Fruit fly (Drosophila melanogaster): ENCODE results near the gene trh.

trh gene

DNA sequence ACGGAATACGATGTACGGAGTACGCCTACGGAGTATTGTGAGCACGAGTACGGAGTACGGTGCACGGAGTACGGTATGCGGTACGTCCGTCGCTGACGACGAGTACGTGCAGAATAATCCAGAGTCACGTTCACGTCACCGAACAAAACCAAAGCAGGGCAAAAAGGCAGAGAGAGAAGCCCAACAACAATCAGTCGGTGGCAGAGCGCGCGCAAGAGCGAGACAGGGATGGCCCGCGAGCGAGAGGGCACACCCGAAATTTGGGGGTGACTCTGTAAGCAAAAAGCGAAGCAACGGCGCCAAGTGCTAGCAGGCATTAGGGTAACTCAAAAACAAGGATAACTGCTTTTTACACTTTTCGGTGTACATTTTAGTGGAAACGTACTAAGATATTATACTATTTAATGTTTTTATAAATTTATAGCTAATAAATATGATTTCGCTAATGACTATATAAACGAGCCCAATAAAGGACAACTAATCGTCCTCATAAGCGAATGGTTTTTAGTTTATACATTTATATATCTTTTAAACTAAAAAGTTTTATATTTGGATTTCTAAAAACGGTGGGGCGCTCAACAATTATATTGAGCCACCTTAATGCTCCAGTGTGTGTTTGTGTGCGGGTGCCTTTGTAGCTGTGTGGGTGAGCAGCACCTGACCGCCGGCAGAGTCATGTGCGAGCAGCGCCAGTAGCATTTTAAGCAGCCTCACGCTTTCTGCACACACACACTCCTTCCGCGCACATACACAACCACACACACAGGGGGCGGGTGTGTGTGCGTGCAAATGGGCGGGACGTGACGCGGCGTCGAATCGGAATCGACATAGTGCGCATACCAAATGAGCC, 15.0 kb downstream of the trh start (continued):
- TF ChIP-seq wor (GFP tag; IDR thresholded peaks at IDR 0.05) (peak; percentile 63; the same call in 1 of the 2 replicates), CG13624 (GFP tag; optimal IDR thresholded peaks at IDR 0.05) (no peak), odd (GFP tag; optimal IDR thresholded peaks at IDR 0.05) (peak; percentile 92), btn (GFP tag; optimal IDR thresholded peaks at IDR 0.05) (no peak), wek (GFP tag; optimal IDR thresholded peaks at IDR 0.05) (peak; percentile 34), gt (GFP tag; IDR thresholded peaks at IDR 0.05) (no peak), cad (GFP tag; optimal IDR thresholded peaks at IDR 0.05) (no peak), zfh1 (GFP tag; IDR thresholded peaks at IDR 0.05) (peak; percentile 78), gfzf (GFP tag; optimal IDR thresholded peaks at IDR 0.05) (no peak), vfl (GFP tag; optimal IDR thresholded peaks at IDR 0.05) (peak; percentile 21), tio (GFP tag; optimal IDR thresholded peaks at IDR 0.05) (peak; percentile 83), CG10274 (GFP tag; optimal IDR thresholded peaks at IDR 0.05) (peak; percentile 71), Hr78 (GFP tag; optimal IDR thresholded peaks at IDR 0.05) (peak in 1 of 2 experiments; percentile 75), so (GFP tag; IDR thresholded peaks at IDR 0.05) (peak; percentile 88), Oaz (GFP tag; IDR thresholded peaks at IDR 0.05) (no peak; the same call in 1 of the 2 replicates), tin (GFP tag; optimal IDR thresholded peaks at IDR 0.05) (peak; percentile 83), Side (GFP tag; optimal IDR thresholded peaks at IDR 0.05) (no peak), nau (GFP tag; optimal IDR thresholded peaks at IDR 0.05) (peak; percentile 85), pnt (GFP tag; optimal IDR thresholded peaks at IDR 0.05) (no peak), kay (GFP tag; optimal IDR thresholded peaks at IDR 0.05) (peak; percentile 33), Dll (GFP tag; IDR thresholded peaks at IDR 0.05; ENCODE audit: partially characterized antibody) (no peak), sd (tag; optimal IDR thresholded peaks at IDR 0.05) (no peak), fru (optimal IDR thresholded peaks at IDR 0.05) (no peak), Dbx (GFP tag; IDR thresholded peaks at IDR 0.05) (peak; percentile 71; the same call in 2 of the 3 replicates), lilli (GFP tag; optimal IDR thresholded peaks at IDR 0.05) (peak; percentile 69), PHDP (tag; optimal IDR thresholded peaks at IDR 0.05) (peak; percentile 96), sens-2 (GFP tag; IDR thresholded peaks at IDR 0.05) (no peak), Dref (GFP tag; IDR thresholded peaks at IDR 0.05) (no peak), Hr3 (GFP tag; optimal IDR thresholded peaks at IDR 0.05) (peak; percentile 84), slou (GFP tag; optimal IDR thresholded peaks at IDR 0.05) (peak; percentile 44), CG33557 (GFP tag; optimal IDR thresholded peaks at IDR 0.05) (peak; percentile 91), maf-S (GFP tag; optimal IDR thresholded peaks at IDR 0.05) (no peak), CG5245 (GFP tag; optimal IDR thresholded peaks at IDR 0.05) (peak; percentile 59), tna (GFP tag; IDR thresholded peaks at IDR 0.05; ENCODE audit: partially characterized antibody) (no peak), CG12104 (GFP tag; optimal IDR thresholded peaks at IDR 0.05) (peak; percentile 81), CG32532 (GFP tag; IDR thresholded peaks at IDR 0.05) (peak; percentile 80), CG3847 (GFP tag; IDR thresholded peaks at IDR 0.05) (peak; percentile 67), Aef1 (GFP tag; IDR thresholded peaks at IDR 0.05) (0 out of 3 replicates have a peak, but pooled peaks have one; percentile 30), p53 (GFP tag; optimal IDR thresholded peaks at IDR 0.05) (no peak), insv (GFP tag; optimal IDR thresholded peaks at IDR 0.05) (peak in 1 of 2 experiments; percentile 67), CG18011 (GFP tag; optimal IDR thresholded peaks at IDR 0.05) (peak; percentile 78), CG6813 (GFP tag; optimal IDR thresholded peaks at IDR 0.05) (peak; percentile 93), nerfin-2 (GFP tag; IDR thresholded peaks at IDR 0.05; ENCODE audit: partially characterized antibody) (0 out of 2 replicates have a peak, but pooled peaks have one; percentile 47), CG10979 (tag; optimal IDR thresholded peaks at IDR 0.05) (peak; percentile 94), CG18476 (GFP tag; optimal IDR thresholded peaks at IDR 0.05) (peak; percentile 79), CG14965 (GFP tag; optimal IDR thresholded peaks at IDR 0.05; ENCODE audit: borderline replicate concordance) (no peak), CG16813 (GFP tag; IDR thresholded peaks at IDR 0.05; ENCODE audit: partially characterized antibody) (no peak), CG13775 (GFP tag; optimal IDR thresholded peaks at IDR 0.05) (peak; percentile 86), dysf (GFP tag; IDR thresholded peaks at IDR 0.05) (peak; percentile 90)
